Worm (Caenorhabditis elegans): ENCODE results near the gene ZK1320.5.

DNA sequence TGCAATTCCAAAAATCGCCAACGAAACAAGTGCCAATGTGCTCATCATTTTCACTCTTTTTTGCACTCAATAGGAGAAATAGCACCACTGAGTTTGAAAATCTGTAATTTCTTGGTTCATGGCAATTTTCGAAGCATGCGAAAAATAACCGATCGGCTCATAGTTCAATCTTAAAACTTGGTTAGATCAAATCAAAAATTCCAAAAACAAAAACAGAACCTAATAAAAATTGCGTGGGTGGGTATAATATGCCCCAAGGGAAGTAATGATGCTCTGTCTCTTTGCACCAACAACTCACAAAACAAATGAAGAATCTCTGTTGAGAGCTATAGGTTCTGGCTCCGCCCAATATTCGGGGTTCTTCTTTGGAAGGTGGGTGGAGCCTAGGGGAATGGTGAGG, 26.4 kb upstream of the ZK1320.5 start, which contains the start of gene nlp-11:
- TF ChIP-seq ceh-13 (GFP tag; optimal IDR thresholded peaks at IDR 0.05) (no peak), ama-1 (optimal IDR thresholded peaks at IDR 0.05) (no peak), aly-1 (tag; optimal IDR thresholded peaks at IDR 0.05) (no peak), tra-4 (tag; optimal IDR thresholded peaks at IDR 0.05) (no peak), tbx-37 (GFP tag; conservative IDR thresholded peaks at IDR 0.05) (no peak), hnd-1 (tag; optimal IDR thresholded peaks at IDR 0.05) (no peak), hmbx-1 (tag; optimal IDR thresholded peaks at IDR 0.05) (no peak), tbx-11 (GFP tag; IDR thresholded peaks at IDR 0.05) (no peak), B0310.2 (tag; optimal IDR thresholded peaks at IDR 0.05) (no peak), sea-1 (GFP tag; conservative IDR thresholded peaks at IDR 0.05) (no peak), flt-1 (GFP tag; IDR thresholded peaks at IDR 0.05) (no peak), ceh-36 (tag; optimal IDR thresholded peaks at IDR 0.05) (no peak)

Measured in whole organism, early embryonic.